Worm (Caenorhabditis elegans) whole organism, early embryonic: ENCODE results near the gene C46H3.2.

Experiments
- ama-1 ChIP-seq: fragments of 150-350 bp; optimal IDR thresholded peaks from 2 replicates; lab custom pipeline; 2014
- ceh-36 ChIP-seq: sonication (generic microtip); optimal IDR thresholded peaks from 2 replicates; lab custom pipeline; 2016; ENCODE audit warnings: missing genetic modification characterization, inconsistent platforms, missing compliant biosample characterization
- ets-7 ChIP-seq: sonication (generic microtip); optimal IDR thresholded peaks from 2 replicates; lab custom pipeline; 2016; ENCODE audit warnings: missing genotype, missing genetic modification characterization, missing compliant biosample characterization
- flt-1 ChIP-seq: fragments of 200-800 bp; sonication (Bioruptor generic); IDR thresholded peaks from 2 replicates; pipeline ENCODE4 v1.3.6; 2022; ENCODE audit warnings: missing genetic modification characterization, missing compliant biosample characterization
- hnd-1 ChIP-seq: sonication (generic microtip); optimal IDR thresholded peaks from 2 replicates; lab custom pipeline; 2016; ENCODE audit warnings: missing genetic modification characterization, missing compliant biosample characterization
- scrt-1 ChIP-seq: fragments of 200-800 bp; sonication (Bioruptor generic); IDR thresholded peaks from 2 replicates; pipeline ENCODE4 v1.3.6; 2022; ENCODE audit warnings: missing genetic modification characterization, missing compliant biosample characterization

DNA sequence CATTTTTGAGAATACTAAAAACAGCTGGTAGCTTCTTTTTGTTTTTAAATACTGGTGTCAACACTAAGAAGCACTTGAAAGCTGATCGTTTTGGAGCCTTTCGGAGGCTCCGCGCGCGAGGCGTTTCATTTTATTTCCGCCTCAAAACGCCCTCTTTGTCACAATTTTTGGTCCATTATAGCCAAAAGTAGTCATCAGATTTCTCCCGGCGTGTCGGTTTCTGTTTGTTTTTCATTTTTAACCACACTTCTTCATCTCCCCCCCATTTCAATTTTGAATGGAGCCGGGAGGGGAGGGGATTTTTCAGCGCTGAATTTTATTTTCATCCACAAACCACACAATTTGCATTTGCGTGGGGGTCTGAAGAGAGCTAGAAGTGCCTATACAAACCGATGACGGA, 19.2 kb upstream of the C46H3.2 start, which contains the start of gene C25G6.4:
- no peak for TF ChIP-seq scrt-1 (GFP tag; lab: Robert Waterston, UW)
- TF ChIP-seq flt-1 (GFP tag; lab: Robert Waterston, UW) = no peak
- TF ChIP-seq ets-7 (tag; lab: Kevin White, UChicago) = no peak
- TF ChIP-seq ama-1 (lab: Kevin White, UChicago) = no peak
- TF ChIP-seq hnd-1 (tag; lab: Kevin White, UChicago) = no peak
- no peak for TF ChIP-seq ceh-36 (tag; lab: Kevin White, UChicago)
